Worm (Caenorhabditis elegans) whole organism, L1 larva: ENCODE data around the gene lact-3.

Experiments used
- C16A3.4 ChIP-seq: fragments of 150-350 bp; optimal IDR thresholded peaks from 2 replicates; lab custom pipeline; 2014; ENCODE audit warnings: missing biosample characterization, missing genetic modification characterization
- C34B4.2 ChIP-seq: sonication (generic microtip); optimal IDR thresholded peaks from 2 replicates; lab custom pipeline; 2017; ENCODE audit warnings: mild to moderate bottlenecking, missing genetic modification characterization, missing compliant biosample characterization
- F16B12.6 ChIP-seq: fragments of 150-350 bp; optimal IDR thresholded peaks from 2 replicates; lab custom pipeline; 2014; ENCODE audit warnings: missing biosample characterization, missing genetic modification characterization
- Y116A8C.19 ChIP-seq: sonication (generic microtip); optimal IDR thresholded peaks from 2 replicates; lab custom pipeline; 2016; ENCODE audit warnings: missing compliant biosample characterization, missing genetic modification characterization, borderline replicate concordance
- aha-1 ChIP-seq: fragments of 150-350 bp; optimal IDR thresholded peaks from 2 replicates; lab custom pipeline; 2014; ENCODE audit warnings: missing biosample characterization, missing genetic modification characterization
- alr-1 ChIP-seq: fragments of 200-800 bp; sonication (Bioruptor generic); optimal IDR thresholded peaks from 2 replicates; lab custom pipeline; 2018; ENCODE audit warnings: borderline replicate concordance, mild to moderate bottlenecking, missing genetic modification characterization, missing compliant biosample characterization
- aly-2 ChIP-seq: fragments of 150-350 bp; optimal IDR thresholded peaks from 2 replicates; lab custom pipeline; 2014; ENCODE audit warnings: missing biosample characterization, missing genetic modification characterization
- ceh-63 ChIP-seq: fragments of 200-800 bp; sonication (Bioruptor generic); optimal IDR thresholded peaks from 2 replicates; lab custom pipeline; 2018; ENCODE audit warnings: mild to moderate bottlenecking, missing genetic modification characterization, missing compliant biosample characterization
- ceh-8 ChIP-seq: fragments of 200-800 bp; sonication (Bioruptor generic); optimal IDR thresholded peaks from 2 replicates; lab custom pipeline; 2018; ENCODE audit warnings: mild to moderate bottlenecking, missing genetic modification characterization, moderate library complexity, missing compliant biosample characterization
- ceh-90 ChIP-seq: sonication (generic microtip); optimal IDR thresholded peaks from 2 replicates; lab custom pipeline; 2016; ENCODE audit warnings: missing genetic modification characterization, missing compliant biosample characterization
- dsc-1 ChIP-seq: sonication (generic microtip); optimal IDR thresholded peaks from 2 replicates; lab custom pipeline; 2016; ENCODE audit warnings: mild to moderate bottlenecking, missing genetic modification characterization, missing compliant biosample characterization
- efl-1 ChIP-seq, 4 experiments: fragments of 150-350 bp; optimal IDR thresholded peaks in 3 of 4; peaks in 1 of 4; 1 replicate in 1 of 4; 2 replicates in 3 of 4; lab custom pipeline; 2014; ENCODE audit warnings: missing biosample characterization in 2 of 4, missing genetic modification characterization in 2 of 4, missing genetic modification reagents in 2 of 4
- efl-3 ChIP-seq: fragments of 200-800 bp; sonication (Bioruptor generic); optimal IDR thresholded peaks from 2 replicates; lab custom pipeline; 2018; ENCODE audit warnings: mild to moderate bottlenecking, missing genetic modification characterization, missing compliant biosample characterization
- elt-2 ChIP-seq: sonication (generic microtip); optimal IDR thresholded peaks from 2 replicates; lab custom pipeline; 2016; ENCODE audit warnings: missing genetic modification characterization, mild to moderate bottlenecking, inconsistent platforms, missing compliant biosample characterization, missing genetic modification reagents
- fkh-10 ChIP-seq: sonication (generic microtip); optimal IDR thresholded peaks from 2 replicates; lab custom pipeline; 2017; ENCODE audit warnings: missing biosample characterization, missing genetic modification reagents, missing genetic modification characterization
- fkh-8 ChIP-seq: sonication (generic microtip); optimal IDR thresholded peaks from 2 replicates; lab custom pipeline; 2016; ENCODE audit warnings: mild to moderate bottlenecking, missing genetic modification characterization, missing compliant biosample characterization
- grh-1 ChIP-seq: fragments of 200-800 bp; sonication (Bioruptor generic); IDR thresholded peaks from 2 replicates; pipeline ENCODE4 v1.3.6; 2022; ENCODE audit warnings: missing genetic modification reagents, missing genetic modification characterization, missing compliant biosample characterization
- hlh-4 ChIP-seq: sonication (generic microtip); optimal IDR thresholded peaks from 2 replicates; lab custom pipeline; 2016; ENCODE audit warnings: mild to moderate bottlenecking, missing genetic modification characterization, missing compliant biosample characterization
- lin-35 ChIP-seq, 2 experiments: fragments of 150-350 bp; optimal IDR thresholded peaks; 2 replicates each; lab custom pipeline; 2014; ENCODE audit warnings: missing biosample characterization in 2 of 2, missing genetic modification characterization in 2 of 2, missing genetic modification reagents in 2 of 2
- lir-3 ChIP-seq: sonication (generic microtip); optimal IDR thresholded peaks from 2 replicates; lab custom pipeline; 2016; ENCODE audit warnings: mild to moderate bottlenecking, missing genetic modification characterization, moderate library complexity, missing compliant biosample characterization; ENCODE audit not compliant: poor library complexity
- lsy-2 ChIP-seq, 2 experiments: fragments of 150-350 bp; optimal IDR thresholded peaks; 2 replicates each; lab custom pipeline; 2014; ENCODE audit warnings: missing biosample characterization in 2 of 2, missing genetic modification characterization in 2 of 2
- nhr-12 ChIP-seq: sonication (generic microtip); optimal IDR thresholded peaks from 2 replicates; lab custom pipeline; 2017; ENCODE audit warnings: missing biosample characterization, missing genetic modification characterization
- nhr-19 ChIP-seq: fragments of 200-800 bp; sonication (Bioruptor generic); conservative IDR thresholded peaks from 2 replicates; pipeline ENCODE4 v1.3.6; 2022; ENCODE audit warnings: missing genetic modification characterization, missing compliant biosample characterization
- nhr-47 ChIP-seq: sonication (generic microtip); optimal IDR thresholded peaks from 2 replicates; lab custom pipeline; 2016; ENCODE audit warnings: mild to moderate bottlenecking, missing genetic modification characterization, moderate library complexity, missing compliant biosample characterization
- nhr-71 ChIP-seq: sonication (generic microtip); optimal IDR thresholded peaks from 2 replicates; lab custom pipeline; 2016; ENCODE audit warnings: mild to moderate bottlenecking, missing genetic modification characterization, moderate library complexity, missing compliant biosample characterization
- nhr-85 ChIP-seq: sonication (generic microtip); peaks from one replicate; lab custom pipeline; 2016; ENCODE audit warnings: missing genetic modification characterization, inconsistent platforms, missing compliant biosample characterization
- nhr-90 ChIP-seq: sonication (generic microtip); optimal IDR thresholded peaks from 2 replicates; lab custom pipeline; 2016; ENCODE audit warnings: mild to moderate bottlenecking, missing genetic modification characterization, missing compliant biosample characterization; ENCODE audit not compliant: poor library complexity
- pax-3 ChIP-seq: fragments of 200-800 bp; sonication (Bioruptor generic); optimal IDR thresholded peaks from 2 replicates; lab custom pipeline; 2018; ENCODE audit warnings: mild to moderate bottlenecking, missing genetic modification characterization, moderate library complexity, missing compliant biosample characterization
- pqm-1 ChIP-seq: sonication (generic microtip); optimal IDR thresholded peaks from 3 replicates; lab custom pipeline; 2017; ENCODE audit warnings: missing biosample characterization, missing genetic modification characterization
- rnt-1 ChIP-seq: sonication (generic microtip); optimal IDR thresholded peaks from 2 replicates; lab custom pipeline; 2016; ENCODE audit warnings: mild to moderate bottlenecking, missing genetic modification characterization, moderate library complexity, missing compliant biosample characterization
- skn-1 ChIP-seq: fragments of 150-350 bp; optimal IDR thresholded peaks from 2 replicates; lab custom pipeline; 2014; ENCODE audit warnings: missing biosample characterization, missing genetic modification characterization
- snpc-4 ChIP-seq: fragments of 150-350 bp; optimal IDR thresholded peaks from 2 replicates; lab custom pipeline; 2014; ENCODE audit warnings: missing biosample characterization, missing genetic modification characterization
- ztf-11 ChIP-seq, 2 experiments: sonication (generic microtip); optimal IDR thresholded peaks; 2 replicates each; lab custom pipeline; 2016 to 2017; ENCODE audit warnings: missing genetic modification characterization in 2 of 2, missing biosample characterization in 1 of 2, missing compliant biosample characterization in 1 of 2

The lact-3 gene

DNA sequence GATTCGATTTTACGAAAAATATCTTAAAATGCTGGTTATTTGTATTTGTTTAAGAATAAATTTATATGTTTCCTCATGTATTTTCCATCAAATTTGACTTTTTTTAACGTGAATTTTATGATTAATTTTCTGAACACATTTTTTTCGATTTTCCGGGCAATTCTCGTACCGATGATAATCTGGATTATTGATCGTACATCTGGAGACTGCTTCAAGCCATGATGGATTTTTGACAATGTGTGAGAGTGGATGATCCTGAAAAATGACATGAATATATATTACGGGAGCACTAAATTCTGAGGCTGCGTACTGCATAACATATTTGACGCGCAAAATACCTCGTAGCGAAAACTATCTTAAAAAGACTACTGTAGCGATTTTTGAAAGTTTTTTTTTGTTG is 3.0 kb downstream of the lact-3 start:
- no peak for TF ChIP-seq lsy-2 (tag; optimal IDR thresholded peaks at IDR 0.05; lab: Kevin White, UChicago)
- no peak for TF ChIP-seq nhr-47 (tag; lab: Kevin White, UChicago)

DNA sequence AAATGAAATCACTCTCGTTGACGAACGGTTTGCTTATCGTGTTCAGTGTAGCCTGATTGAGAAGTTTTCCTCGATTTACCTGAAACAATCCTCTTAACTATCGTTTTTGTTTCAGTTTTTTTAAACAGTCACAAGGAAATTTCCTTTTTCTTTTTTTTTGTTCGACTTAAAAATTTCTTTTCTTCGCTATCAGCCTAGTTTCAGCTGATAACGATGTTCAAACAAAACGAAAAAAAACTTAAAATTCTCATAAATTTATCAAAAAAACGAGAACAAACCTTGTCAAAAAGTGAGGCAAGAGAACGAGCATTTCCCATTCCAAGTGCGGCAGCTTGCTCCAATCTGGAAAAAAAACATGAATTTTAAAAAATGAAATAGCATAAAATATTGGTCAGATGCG is 3.9 kb downstream of the lact-3 start:
- no peak for TF ChIP-seq F16B12.6 (tag; lab: Kevin White, UChicago)
- TF ChIP-seq pax-3 (tag; lab: Kevin White, UChicago): no peak
- no peak for TF ChIP-seq rnt-1
- TF ChIP-seq C34B4.2 (tag; lab: Kevin White, UChicago): no peak
- TF ChIP-seq elt-2 (tag; lab: Kevin White, UChicago): peak; percentile 42
- peak in 1 of 2 experiments; percentile 12 for TF ChIP-seq lin-35 (GFP tag; optimal IDR thresholded peaks at IDR 0.05; lab: Kevin White, UChicago)

DNA sequence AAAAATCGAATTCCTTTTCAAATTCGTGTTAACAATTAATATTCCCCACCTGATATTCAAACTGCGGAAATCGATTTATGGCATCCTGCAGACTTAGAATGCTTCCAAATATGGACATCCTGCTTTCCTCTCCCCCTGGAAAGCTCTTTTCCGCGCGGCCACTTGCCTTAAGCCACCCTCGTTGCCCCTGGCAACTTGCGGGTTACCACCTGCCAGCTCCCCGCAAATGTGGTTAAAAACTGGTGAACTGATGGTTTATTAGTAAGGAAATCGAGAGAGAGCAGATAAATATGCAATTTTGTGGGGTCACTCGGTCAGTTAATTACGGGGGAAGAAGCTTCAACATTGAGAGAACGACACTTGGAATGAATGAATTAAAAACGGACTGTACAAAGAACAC is 5.4 kb downstream of the lact-3 start, which contains the start of gene nphp-1:
TSS of gene nphp-1 (minus strand) at position 145 of the 400 bp plus-strand sequence.
- TF ChIP-seq fkh-8 (tag; lab: Kevin White, UChicago) (peak; percentile 41), Y116A8C.19 (tag; lab: Kevin White, UChicago) (no peak), nhr-19 (GFP tag; lab: Robert Waterston, UW) (no peak)
- TF ChIP-seq, all 84 proteins: peak for 1

DNA sequence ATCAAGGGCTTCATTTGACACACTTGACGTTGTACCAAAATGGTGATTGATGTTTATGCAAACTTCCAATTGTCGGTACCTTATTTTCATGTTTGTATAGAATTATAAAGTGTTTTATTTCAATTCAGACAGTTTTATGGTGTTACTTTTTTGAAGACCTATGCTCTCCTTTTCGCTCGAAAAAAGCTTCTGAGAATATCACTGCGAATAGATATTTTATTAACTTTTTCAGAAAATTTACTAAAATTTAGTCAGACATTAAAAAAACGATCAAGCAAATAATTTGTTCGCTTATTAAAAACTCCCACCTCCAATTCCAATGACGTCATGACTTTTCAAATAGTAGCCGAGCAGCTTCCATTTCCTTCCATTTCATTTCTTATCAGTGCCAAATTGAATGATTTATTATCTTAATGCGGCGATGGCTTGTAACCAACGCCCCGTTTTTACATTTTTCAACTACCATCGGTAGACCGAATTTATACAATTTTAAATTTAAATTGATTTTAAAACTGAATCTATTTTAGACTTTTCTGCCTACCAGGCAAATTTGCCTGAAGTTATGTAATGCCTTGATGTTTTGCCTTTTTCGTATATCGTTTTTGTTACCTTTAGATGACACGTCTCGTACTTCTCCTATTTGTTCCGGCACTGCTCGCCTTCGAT is 10.4 kb downstream of the lact-3 start, which contains the start of gene M28.10:
TSS of gene M28.10 (plus strand) at position 616 of the 666 bp plus-strand sequence.
- TF ChIP-seq efl-1 (optimal IDR thresholded peaks at IDR 0.05; lab: Kevin White, UChicago) (no peak), efl-1 (GFP tag; optimal IDR thresholded peaks at IDR 0.05 in 1 of 2; lab: Kevin White, UChicago) (peak in 1 of 2 experiments; percentile 80), fkh-10 (GFP tag; lab: Kevin White, UChicago) (no peak)

- no peak for TF ChIP-seq nhr-90
These were observed 14.1 kb downstream of the lact-3 start, which contains the start of gene M28.4 for ce11 chrII:10643403-10643802. Gene M28.4, plus strand, starts transcription at chrII:10643703.

ce11 chrII:10639110-10639509 is 18.4 kb downstream of the lact-3 start, which contains the start of gene M28.9:
Gene M28.9, plus strand, starts transcription at chrII:10639410.
- no peak for TF ChIP-seq ceh-8
- TF ChIP-seq ceh-90 (tag; lab: Kevin White, UChicago): no peak
- no peak for TF ChIP-seq grh-1 (GFP tag; lab: Robert Waterston, UW)
- TF ChIP-seq aly-2 (tag; lab: Kevin White, UChicago): no peak

DNA sequence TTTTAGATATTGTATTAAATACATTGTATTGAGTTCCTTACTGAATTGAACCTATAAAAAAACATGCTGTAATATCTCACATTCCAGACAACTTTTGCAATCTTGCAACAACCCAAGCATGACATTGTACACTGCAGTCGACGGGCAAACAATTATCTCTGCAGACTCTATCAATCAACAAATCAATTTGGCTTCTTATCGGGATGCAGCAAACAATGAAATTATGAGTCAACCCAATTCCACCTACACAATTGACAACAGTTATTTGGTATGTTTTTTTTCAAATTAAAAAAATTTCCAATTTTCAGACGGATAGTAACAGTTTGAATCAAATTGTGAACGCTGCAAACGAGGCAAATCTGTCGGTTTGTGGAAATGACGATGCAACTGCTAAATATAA is 26.5 kb downstream of the lact-3 start:
- TF ChIP-seq dsc-1 (no peak), lir-3 (tag; lab: Kevin White, UChicago) (no peak), C34B4.2 (tag; lab: Kevin White, UChicago) (no peak), ceh-90 (tag; lab: Kevin White, UChicago) (no peak), snpc-4 (tag; lab: Kevin White, UChicago) (no peak)

ce11 chrII:10627963-10628362 is 29.5 kb downstream of the lact-3 start, which contains the start of gene M28.8:
Gene M28.8, plus strand, starts transcription at chrII:10628263.
- TF ChIP-seq skn-1 (no peak), nhr-85 (tag; lab: Kevin White, UChicago) (no peak), nhr-12 (no peak), C16A3.4 (tag; lab: Kevin White, UChicago) (no peak), aha-1 (no peak), nhr-71 (no peak), ztf-11 (tag; optimal IDR thresholded peaks at IDR 0.05; lab: Kevin White, UChicago) (no peak), efl-3 (GFP tag; lab: Kevin White, UChicago) (no peak), ceh-8 (no peak), F16B12.6 (tag; lab: Kevin White, UChicago) (no peak), C34B4.2 (tag; lab: Kevin White, UChicago) (no peak), alr-1 (tag; lab: Kevin White, UChicago) (no peak), lin-35 (GFP tag; optimal IDR thresholded peaks at IDR 0.05; lab: Kevin White, UChicago) (no peak), ceh-63 (GFP tag; lab: Kevin White, UChicago) (no peak), pqm-1 (tag; lab: Kevin White, UChicago) (no peak), hlh-4 (tag; lab: Kevin White, UChicago) (no peak)
